Fruit fly (Drosophila melanogaster): Measurements from ENCODE around the gene CG34428.

CG34428 gene

DNA sequence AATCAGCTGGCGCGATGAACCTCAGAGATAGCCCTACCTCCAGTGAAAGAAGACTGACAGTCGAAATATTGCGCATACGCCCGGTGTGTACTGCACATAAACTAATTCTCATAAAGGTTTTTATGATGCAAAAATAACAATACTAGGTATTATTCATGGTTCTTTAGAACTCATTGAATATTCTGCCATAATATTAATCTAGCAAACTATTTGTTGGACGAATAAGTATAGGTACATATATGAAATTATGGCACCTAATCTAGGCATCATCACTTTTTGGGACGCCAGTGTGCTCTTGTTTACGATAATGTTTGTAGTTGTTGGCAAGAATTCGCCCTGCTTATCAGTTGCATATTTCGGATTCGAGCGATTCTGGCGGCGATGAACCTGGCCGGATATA is 39.8 kb upstream of the CG34428 start (continued):
- no peak for TF ChIP-seq Scr (GFP tag; IDR thresholded peaks at IDR 0.05; ENCODE audit: partially characterized antibody)
- no peak for TF ChIP-seq Elba2 (GFP tag; optimal IDR thresholded peaks at IDR 0.05)
- TF ChIP-seq CG4617 (GFP tag; optimal IDR thresholded peaks at IDR 0.05; ENCODE audit: borderline replicate concordance), result no peak
- TF ChIP-seq gt (GFP tag; IDR thresholded peaks at IDR 0.05), result no peak
- TF ChIP-seq CG2120 (GFP tag; optimal IDR thresholded peaks at IDR 0.05), result peak; percentile 52
- no peak for TF ChIP-seq tin (GFP tag; optimal IDR thresholded peaks at IDR 0.05)
- TF ChIP-seq CG9932 (GFP tag; IDR thresholded peaks at IDR 0.05), result no peak
- TF ChIP-seq pzg (GFP tag; optimal IDR thresholded peaks at IDR 0.05), result no peak
- TF ChIP-seq sd (tag; optimal IDR thresholded peaks at IDR 0.05), result peak; percentile 97
- TF ChIP-seq CG7745 (tag; optimal IDR thresholded peaks at IDR 0.05), result no peak
- TF ChIP-seq Eip74EF (GFP tag; optimal IDR thresholded peaks at IDR 0.05), result no peak
- TF ChIP-seq yki (optimal IDR thresholded peaks at IDR 0.05), result no peak
- TF ChIP-seq da (GFP tag; optimal IDR thresholded peaks at IDR 0.05), result no peak
- no peak for TF ChIP-seq CG17568 (GFP tag; optimal IDR thresholded peaks at IDR 0.05)
- TF ChIP-seq Awh (GFP tag; IDR thresholded peaks at IDR 0.05), result no peak
- no peak for TF ChIP-seq cas (GFP tag; IDR thresholded peaks at IDR 0.05)
- no peak for TF ChIP-seq CG8089 (GFP tag; optimal IDR thresholded peaks at IDR 0.05)
- no peak for TF ChIP-seq HmgZ (tag; optimal IDR thresholded peaks at IDR 0.05)
- no peak for TF ChIP-seq CG7963 (GFP tag; IDR thresholded peaks at IDR 0.05; ENCODE audit: partially characterized antibody)
- peak; percentile 34 for TF ChIP-seq gem (tag; optimal IDR thresholded peaks at IDR 0.05)
- TF ChIP-seq CG4820 (GFP tag; optimal IDR thresholded peaks at IDR 0.05), result no peak
- TF ChIP-seq CG6765 (GFP tag; optimal IDR thresholded peaks at IDR 0.05), result no peak
- TF ChIP-seq CG17359 (tag; optimal IDR thresholded peaks at IDR 0.05), result no peak
- no peak for TF ChIP-seq slp2 (GFP tag; optimal IDR thresholded peaks at IDR 0.05)
- TF ChIP-seq inv (GFP tag; IDR thresholded peaks at IDR 0.05; ENCODE audit: partially characterized antibody), result no peak
- TF ChIP-seq CG8765 (GFP tag; IDR thresholded peaks at IDR 0.05), result no peak
- no peak for TF ChIP-seq CTCF (GFP tag; optimal IDR thresholded peaks at IDR 0.05)
- no peak for TF ChIP-seq gcm (GFP tag; optimal IDR thresholded peaks at IDR 0.05)
- no peak for TF ChIP-seq sr (GFP tag; IDR thresholded peaks at IDR 0.05)
- peak; percentile 43 for TF ChIP-seq CG11504 (tag; optimal IDR thresholded peaks at IDR 0.05)
- no peak for TF ChIP-seq fru (optimal IDR thresholded peaks at IDR 0.05)
- TF ChIP-seq NC2β (GFP tag; optimal IDR thresholded peaks at IDR 0.05), result no peak
- peak; percentile 43 for TF ChIP-seq CG17385 (GFP tag; optimal IDR thresholded peaks at IDR 0.05)
- no peak for TF ChIP-seq CG17912 (GFP tag; optimal IDR thresholded peaks at IDR 0.05)
- no peak for TF ChIP-seq MBD-R2 (GFP tag; IDR thresholded peaks at IDR 0.05)
- TF ChIP-seq Taf1 (GFP tag; IDR thresholded peaks at IDR 0.05), result no peak
- TF ChIP-seq ttk (GFP tag; IDR thresholded peaks at IDR 0.05), result no peak
- TF ChIP-seq CG1233 (GFP tag; optimal IDR thresholded peaks at IDR 0.05), result peak; percentile 5
- TF ChIP-seq CG11456 (GFP tag; IDR thresholded peaks at IDR 0.05), result no peak
- TF ChIP-seq CG32767 (GFP tag; IDR thresholded peaks at IDR 0.05), result no peak
- TF ChIP-seq tap (tag; optimal IDR thresholded peaks at IDR 0.05), result peak; percentile 21
- no peak for TF ChIP-seq Optix (GFP tag; IDR thresholded peaks at IDR 0.05)
- TF ChIP-seq YL-1 (GFP tag; optimal IDR thresholded peaks at IDR 0.05), result no peak
- TF ChIP-seq CG31441 (GFP tag; IDR thresholded peaks at IDR 0.05), result no peak
- no peak for TF ChIP-seq Poxn (GFP tag; IDR thresholded peaks at IDR 0.05)
- TF ChIP-seq knrl (GFP tag; IDR thresholded peaks at IDR 0.05; ENCODE audit: partially characterized antibody), result no peak
- TF ChIP-seq Gsc (GFP tag; IDR thresholded peaks at IDR 0.05), result no peak
- TF ChIP-seq jing (GFP tag; optimal IDR thresholded peaks at IDR 0.05), result no peak
- no peak for TF ChIP-seq CG3726 (GFP tag; IDR thresholded peaks at IDR 0.05)
- no peak for TF ChIP-seq CG8359 (GFP tag; optimal IDR thresholded peaks at IDR 0.05; ENCODE audit: borderline replicate concordance)
- TF ChIP-seq unc-4 (GFP tag; IDR thresholded peaks at IDR 0.05; ENCODE audit: partially characterized antibody), result no peak
- TF ChIP-seq tx (GFP tag; optimal IDR thresholded peaks at IDR 0.05), result no peak
- no peak for TF ChIP-seq trem (tag; optimal IDR thresholded peaks at IDR 0.05)

Measured in whole organism, embryonic.